Worm (Caenorhabditis elegans): ENCODE data around the gene sams-4.

Gene sams-4

DNA sequence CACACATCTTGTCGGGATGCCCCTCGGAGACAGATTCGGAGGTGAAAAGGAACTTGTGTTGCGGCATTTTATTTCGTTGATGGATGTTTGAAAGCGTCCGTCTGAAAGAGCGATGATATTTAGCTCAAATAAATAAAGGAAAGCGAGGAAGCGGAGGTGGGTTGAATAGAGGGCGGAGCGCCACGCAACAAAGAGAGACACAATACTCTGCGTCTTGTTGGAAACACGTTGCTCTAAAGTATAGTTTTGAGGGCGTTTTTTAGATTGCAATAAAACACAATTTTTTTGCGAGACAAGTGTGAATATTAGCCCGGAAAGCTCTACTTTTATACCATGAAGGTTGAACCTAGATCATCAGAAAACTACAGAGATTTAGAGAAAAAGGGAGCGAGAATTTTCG lies at the start of gene sams-4:
TSS of gene sams-4 (minus strand) at position 101 of the 400 bp plus-strand sequence.
- TF ChIP-seq irx-1 (tag; optimal IDR thresholded peaks at IDR 0.05) (no peak), elt-3 (tag; optimal IDR thresholded peaks at IDR 0.05) (no peak), nhr-12 (tag; optimal IDR thresholded peaks at IDR 0.05) (no peak), ceh-88 (GFP tag; IDR thresholded peaks at IDR 0.05) (no peak), xbp-1 (tag; optimal IDR thresholded peaks at IDR 0.05) (no peak), rnt-1 (tag; optimal IDR thresholded peaks at IDR 0.05) (no peak), tlp-1 (tag; optimal IDR thresholded peaks at IDR 0.05) (no peak), hlh-17 (GFP tag; optimal IDR thresholded peaks at IDR 0.05; ENCODE audit: borderline replicate concordance) (no peak), blmp-1 (tag; optimal IDR thresholded peaks at IDR 0.05) (no peak), ztf-11 (tag; optimal IDR thresholded peaks at IDR 0.05) (no peak), nhr-28 (tag; optimal IDR thresholded peaks at IDR 0.05) (no peak), ama-1 (optimal IDR thresholded peaks at IDR 0.05) (no peak), hpl-2 (GFP tag; optimal IDR thresholded peaks at IDR 0.05) (no peak), mep-1 (tag; optimal IDR thresholded peaks at IDR 0.05) (no peak), ztf-4 (tag; optimal IDR thresholded peaks at IDR 0.05) (no peak)

DNA sequence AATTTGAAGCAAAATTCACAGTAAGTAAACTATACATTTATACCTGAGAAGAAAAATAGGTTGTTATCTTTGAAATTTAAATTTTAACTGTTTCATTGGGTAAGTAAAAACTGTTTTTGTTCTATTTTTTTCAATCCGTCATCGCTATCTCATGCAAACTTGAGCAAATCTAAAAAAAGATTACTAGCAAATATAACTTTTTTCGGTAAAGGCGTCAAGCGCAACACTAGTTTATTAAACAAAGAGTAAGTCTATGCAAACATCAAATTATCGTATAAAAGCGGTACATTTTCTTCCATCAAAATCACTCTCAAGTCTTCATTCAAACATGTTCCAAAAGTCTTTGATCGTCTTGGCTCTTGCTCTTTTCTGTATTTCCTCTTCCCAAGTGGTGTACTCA lies 49.0 kb upstream of the sams-4 start, which contains the start of gene nspb-6:
TSS of gene nspb-6 (plus strand) at position 301 of the 400 bp plus-strand sequence.
- TF ChIP-seq zip-4 (GFP tag; optimal IDR thresholded peaks at IDR 0.05), result no peak
- TF ChIP-seq nhr-84 (tag; optimal IDR thresholded peaks at IDR 0.05), result no peak
- TF ChIP-seq unc-86 (tag; optimal IDR thresholded peaks at IDR 0.05), result no peak
- no peak for TF ChIP-seq C04F5.9 (tag; optimal IDR thresholded peaks at IDR 0.05)
- TF ChIP-seq dsc-1 (tag; optimal IDR thresholded peaks at IDR 0.05), result no peak
- no peak for TF ChIP-seq vab-15 (tag; optimal IDR thresholded peaks at IDR 0.05)
- TF ChIP-seq nhr-85 (tag), result no peak
- no peak for TF ChIP-seq nhr-76 (tag; optimal IDR thresholded peaks at IDR 0.05)
- no peak for TF ChIP-seq unc-30 (tag; optimal IDR thresholded peaks at IDR 0.05)
- TF ChIP-seq aly-2 (tag; optimal IDR thresholded peaks at IDR 0.05), result no peak
- no peak for TF ChIP-seq lir-3 (tag; optimal IDR thresholded peaks at IDR 0.05; ENCODE audit: poor library complexity)
- no peak for TF ChIP-seq pag-3 (tag; optimal IDR thresholded peaks at IDR 0.05; ENCODE audit: borderline replicate concordance, insufficient read depth)
- no peak for TF ChIP-seq hlh-4 (tag; optimal IDR thresholded peaks at IDR 0.05)

DNA sequence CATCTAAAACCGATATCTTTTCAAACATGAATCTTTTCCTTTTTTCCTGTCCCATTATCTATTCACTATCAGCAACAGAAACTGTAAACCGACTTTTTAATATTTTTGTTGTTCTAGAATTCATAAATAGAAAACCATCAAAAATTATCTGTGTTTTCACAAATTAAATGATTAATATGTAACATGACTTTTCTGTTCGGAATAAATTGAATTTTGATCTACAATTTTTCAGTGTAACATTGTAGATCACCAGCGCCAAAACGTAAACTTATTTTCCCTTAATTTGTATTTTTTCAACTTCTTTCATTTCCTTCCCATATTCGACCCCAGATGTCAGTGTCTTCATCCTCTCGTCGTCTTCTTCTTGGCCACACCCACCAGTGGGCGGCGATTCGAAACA lies 45.1 kb upstream of the sams-4 start, which contains the start of gene H04M03.3:
TSS of gene H04M03.3 (plus strand) at position 301 of the 400 bp plus-strand sequence.
- TF ChIP-seq mep-1 (tag; optimal IDR thresholded peaks at IDR 0.05) (no peak), pqm-1 (tag; optimal IDR thresholded peaks at IDR 0.05) (no peak), irx-1 (tag; optimal IDR thresholded peaks at IDR 0.05) (no peak), rnt-1 (tag; optimal IDR thresholded peaks at IDR 0.05) (no peak), sup-37 (GFP tag; optimal IDR thresholded peaks at IDR 0.05) (no peak), fkh-10 (GFP tag; optimal IDR thresholded peaks at IDR 0.05) (no peak), lin-14 (GFP tag; optimal IDR thresholded peaks at IDR 0.05) (no peak), nhr-76 (tag; optimal IDR thresholded peaks at IDR 0.05) (no peak), snpc-4 (tag; optimal IDR thresholded peaks at IDR 0.05) (no peak), sox-4 (tag; optimal IDR thresholded peaks at IDR 0.05) (no peak), mef-2 (tag; optimal IDR thresholded peaks at IDR 0.05) (no peak), tlp-1 (tag; optimal IDR thresholded peaks at IDR 0.05) (no peak), ceh-82 (tag; optimal IDR thresholded peaks at IDR 0.05) (no peak)

DNA sequence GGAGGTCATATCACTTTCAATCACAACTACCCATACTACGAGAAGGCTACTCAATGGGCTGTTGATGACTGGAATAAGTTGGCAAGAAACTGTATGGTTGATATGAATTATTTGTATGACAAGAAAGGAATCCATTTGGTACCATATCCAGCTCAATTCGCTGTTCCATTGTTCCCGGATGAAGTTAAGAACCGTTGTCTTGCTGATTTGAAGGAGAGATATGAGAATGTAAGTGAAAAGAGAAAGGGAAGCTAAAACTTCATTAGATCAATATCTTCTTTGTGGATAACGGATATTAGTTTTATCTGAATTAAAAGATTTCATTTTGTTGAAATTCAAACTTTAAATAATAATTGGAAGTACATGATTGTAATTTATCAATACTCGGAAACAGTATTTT lies 40.4 kb upstream of the sams-4 start:
- TF ChIP-seq efl-1 (optimal IDR thresholded peaks at IDR 0.05) (no peak), efl-1 (GFP tag; optimal IDR thresholded peaks at IDR 0.05 in 1 of 2) (peak in 1 of 2 experiments; percentile 63), mep-1 (tag; optimal IDR thresholded peaks at IDR 0.05) (no peak), ces-1 (GFP tag; optimal IDR thresholded peaks at IDR 0.05) (no peak), C34B4.2 (tag; optimal IDR thresholded peaks at IDR 0.05) (no peak), nhr-84 (tag; optimal IDR thresholded peaks at IDR 0.05) (no peak), blmp-1 (tag; optimal IDR thresholded peaks at IDR 0.05) (peak; percentile 55)
